Fruit fly (Drosophila melanogaster) whole organism, embryonic: ENCODE results near the gene Alp13.

Experiments
- Atf3 ChIP-seq: fragments of 200-800 bp; sonication (Bioruptor generic); optimal IDR thresholded peaks from 3 replicates; lab custom pipeline; 2016; ENCODE audit warnings: missing biosample characterization, missing genetic modification characterization
- BtbVII ChIP-seq: fragments of 200-800 bp; sonication (Bioruptor generic); optimal IDR thresholded peaks from 3 replicates; lab custom pipeline; 2017; ENCODE audit warnings: missing biosample characterization, mild to moderate bottlenecking, missing genetic modification characterization
- CG11504 ChIP-seq: fragments of 200-800 bp; sonication (Bioruptor generic); optimal IDR thresholded peaks from 3 replicates; lab custom pipeline; 2019; ENCODE audit warnings: missing biosample characterization, mild to moderate bottlenecking, missing genetic modification characterization, moderate library complexity
- CG14667 ChIP-seq: fragments of 200-800 bp; sonication (Bioruptor generic); IDR thresholded peaks from 2 replicates; pipeline ENCODE4 v1.3.6; 2022; ENCODE audit warnings: missing biosample characterization, missing genetic modification characterization
- CG15011 ChIP-seq: fragments of 200-800 bp; sonication (Bioruptor generic); optimal IDR thresholded peaks from 3 replicates; lab custom pipeline; 2018; ENCODE audit warnings: missing biosample characterization, mild to moderate bottlenecking, missing genetic modification characterization
- CG15269 ChIP-seq: fragments of 200-800 bp; sonication (Bioruptor generic); optimal IDR thresholded peaks from 2 replicates; lab custom pipeline; 2018; ENCODE audit warnings: missing biosample characterization, mild to moderate bottlenecking, missing genetic modification characterization, moderate library complexity
- CG1647 ChIP-seq: fragments of 200-800 bp; sonication (Bioruptor generic); optimal IDR thresholded peaks from 3 replicates; lab custom pipeline; 2016; ENCODE audit warnings: missing biosample characterization, missing genetic modification characterization
- CG17361 ChIP-seq: fragments of 200-800 bp; sonication (Bioruptor generic); IDR thresholded peaks from 3 replicates; pipeline ENCODE4 v1.3.6; 2022; ENCODE audit warnings: missing biosample characterization, missing genetic modification characterization
- CG18262 ChIP-seq: fragments of 200-800 bp; optimal IDR thresholded peaks from 3 replicates; lab custom pipeline; 2019; ENCODE audit warnings: missing biosample characterization, mild to moderate bottlenecking, missing genetic modification characterization, moderate library complexity
- CG18764 ChIP-seq: fragments of 200-800 bp; sonication (Bioruptor generic); optimal IDR thresholded peaks from 3 replicates; lab custom pipeline; 2016; ENCODE audit warnings: missing biosample characterization, missing genetic modification characterization
- CG2678 ChIP-seq: fragments of 200-800 bp; sonication (Bioruptor generic); optimal IDR thresholded peaks from 3 replicates; lab custom pipeline; 2019; ENCODE audit warnings: missing biosample characterization, mild to moderate bottlenecking, missing genetic modification characterization, moderate library complexity
- CG30020 ChIP-seq: fragments of 200-800 bp; optimal IDR thresholded peaks from 2 replicates; lab custom pipeline; 2019; ENCODE audit warnings: missing biosample characterization, mild to moderate bottlenecking, missing genetic modification characterization, moderate library complexity
- CG5953 ChIP-seq: fragments of 200-800 bp; sonication (Bioruptor generic); IDR thresholded peaks from 2 replicates; pipeline ENCODE4 v1.3.6; 2022; ENCODE audit warnings: missing biosample characterization, missing genetic modification characterization
- CG7556 ChIP-seq: fragments of 200-800 bp; sonication (Bioruptor generic); optimal IDR thresholded peaks from 2 replicates; lab custom pipeline; 2017; ENCODE audit warnings: missing biosample characterization, mild to moderate bottlenecking, missing genetic modification characterization
- CG7745 ChIP-seq: fragments of 200-800 bp; sonication (Bioruptor generic); optimal IDR thresholded peaks from 2 replicates; lab custom pipeline; 2018; ENCODE audit warnings: missing biosample characterization, mild to moderate bottlenecking, missing genetic modification characterization, moderate library complexity
- CG8089 ChIP-seq: fragments of 200-800 bp; sonication (Bioruptor generic); optimal IDR thresholded peaks from 3 replicates; lab custom pipeline; 2016; ENCODE audit warnings: missing biosample characterization, missing genetic modification characterization
- CG8281 ChIP-seq: fragments of 200-800 bp; sonication (Bioruptor generic); optimal IDR thresholded peaks from 2 replicates; lab custom pipeline; 2018; ENCODE audit warnings: missing biosample characterization, mild to moderate bottlenecking, missing genetic modification characterization, moderate library complexity
- CG8765 ChIP-seq: fragments of 200-800 bp; sonication (Bioruptor generic); IDR thresholded peaks from 2 replicates; pipeline ENCODE4 v1.3.6; 2022; ENCODE audit warnings: missing biosample characterization, missing genetic modification characterization
- CG9437 ChIP-seq: fragments of 200-800 bp; sonication (Bioruptor generic); optimal IDR thresholded peaks from 2 replicates; lab custom pipeline; 2018; ENCODE audit warnings: missing biosample characterization, mild to moderate bottlenecking, missing genetic modification characterization
- Deaf1 ChIP-seq: fragments of 200-800 bp; optimal IDR thresholded peaks from 3 replicates; lab custom pipeline; 2019; ENCODE audit warnings: missing biosample characterization, mild to moderate bottlenecking, missing genetic modification characterization, moderate library complexity
- Lpt ChIP-seq: fragments of >200 bp; optimal IDR thresholded peaks from 2 replicates; lab custom pipeline; 2018; ENCODE audit warnings: missing biosample characterization, missing genetic modification characterization
- Mes4 ChIP-seq: fragments of 200-800 bp; sonication (Bioruptor generic); optimal IDR thresholded peaks from 2 replicates; lab custom pipeline; 2016; ENCODE audit warnings: missing biosample characterization, missing genetic modification characterization
- Pdp1 ChIP-seq, 2 experiments: fragments of 200-800 bp; sonication (Bioruptor generic); optimal IDR thresholded peaks; 3 replicates each; lab custom pipeline; 2016; ENCODE audit warnings: missing biosample characterization in 2 of 2, missing genetic modification characterization in 2 of 2, mild to moderate bottlenecking in 1 of 2, moderate library complexity in 1 of 2
- Sox100B ChIP-seq: fragments of 200-800 bp; sonication (Bioruptor generic); optimal IDR thresholded peaks from 3 replicates; lab custom pipeline; 2018; ENCODE audit warnings: missing biosample characterization, mild to moderate bottlenecking, missing genetic modification characterization
- Sox102F ChIP-seq: fragments of 200-800 bp; sonication (Bioruptor generic); optimal IDR thresholded peaks from 2 replicates; lab custom pipeline; 2018; ENCODE audit warnings: missing biosample characterization, mild to moderate bottlenecking, missing genetic modification characterization, moderate library complexity
- TFAM ChIP-seq: fragments of 200-800 bp; sonication (Bioruptor generic); optimal IDR thresholded peaks from 2 replicates; lab custom pipeline; 2017; ENCODE audit warnings: missing biosample characterization, missing genetic modification characterization, inconsistent platforms
- Vsx1 ChIP-seq: fragments of 200-800 bp; sonication (Bioruptor generic); optimal IDR thresholded peaks from 2 replicates; lab custom pipeline; 2017; ENCODE audit warnings: missing biosample characterization, mild to moderate bottlenecking, missing genetic modification characterization, missing genetic modification reagents
- Xbp1 ChIP-seq: fragments of 200-800 bp; sonication (Bioruptor generic); optimal IDR thresholded peaks from 3 replicates; lab custom pipeline; 2016; ENCODE audit warnings: missing biosample characterization, mild to moderate bottlenecking, missing genetic modification characterization
- az2 ChIP-seq: fragments of 200-800 bp; sonication (Bioruptor generic); optimal IDR thresholded peaks from 3 replicates; lab custom pipeline; 2016; ENCODE audit warnings: missing biosample characterization, missing genetic modification characterization
- cato ChIP-seq: fragments of 200-800 bp; sonication (Bioruptor generic); optimal IDR thresholded peaks from 2 replicates; lab custom pipeline; 2016; ENCODE audit warnings: missing biosample characterization, missing genetic modification characterization, borderline replicate concordance
- chif ChIP-seq, 2 experiments: fragments of 200-800 bp; sonication (Bioruptor generic); optimal IDR thresholded peaks; 3 replicates each; lab custom pipeline; 2016; ENCODE audit warnings: missing biosample characterization in 2 of 2, missing genetic modification characterization in 2 of 2
- ci ChIP-seq: fragments of 200-800 bp; sonication (Bioruptor generic); IDR thresholded peaks from 3 replicates; pipeline ENCODE4 v1.3.6; 2022; ENCODE audit warnings: missing biosample characterization, missing genetic modification characterization
- dmrt99B ChIP-seq: fragments of 200-800 bp; sonication (Bioruptor generic); optimal IDR thresholded peaks from 2 replicates; lab custom pipeline; 2018; ENCODE audit warnings: missing biosample characterization, mild to moderate bottlenecking, missing genetic modification characterization, moderate library complexity
- eve ChIP-seq, 2 experiments: fragments of >200 bp; optimal IDR thresholded peaks; 2 replicates each; lab custom pipeline; 2017; ENCODE audit warnings: missing biosample characterization in 2 of 2, missing genetic modification characterization in 2 of 2
- gem ChIP-seq: fragments of 200-800 bp; sonication (Bioruptor generic); optimal IDR thresholded peaks from 2 replicates; lab custom pipeline; 2019; ENCODE audit warnings: missing biosample characterization, mild to moderate bottlenecking, missing genetic modification characterization, moderate library complexity
- gsb ChIP-seq: fragments of 200-800 bp; sonication (Bioruptor generic); IDR thresholded peaks from 2 replicates; pipeline ENCODE4 v1.3.6; 2022; ENCODE audit warnings: missing biosample characterization, missing genetic modification characterization
- jumu ChIP-seq: fragments of 200-800 bp; sonication (Bioruptor generic); optimal IDR thresholded peaks from 3 replicates; lab custom pipeline; 2016; ENCODE audit warnings: missing biosample characterization, missing genetic modification characterization
- lov ChIP-seq, 2 experiments: fragments of 200-800 bp in 1 of 2; fragments of >200 bp in 1 of 2; sonication (Bioruptor generic) in 1 of 2; IDR thresholded peaks in 1 of 2; optimal IDR thresholded peaks in 1 of 2; 2 replicates in 1 of 2; 3 replicates in 1 of 2; pipeline versions ENCODE4 v1.3.6 to Lab custom; 2017 to 2022; ENCODE audit warnings: missing biosample characterization in 1 of 2, missing genetic modification characterization in 1 of 2
- mld ChIP-seq: fragments of 200-800 bp; sonication (Bioruptor generic); IDR thresholded peaks from 3 replicates; pipeline ENCODE4 v1.3.6; 2022; ENCODE audit warnings: missing biosample characterization, missing genetic modification characterization; ENCODE audit not compliant: partially characterized antibody
- nmo ChIP-seq: fragments of 200-800 bp; sonication (Bioruptor generic); optimal IDR thresholded peaks from 2 replicates; lab custom pipeline; 2018; ENCODE audit warnings: missing biosample characterization, mild to moderate bottlenecking, missing genetic modification characterization, moderate library complexity
- phol ChIP-seq: fragments of 200-800 bp; sonication (Bioruptor generic); optimal IDR thresholded peaks from 3 replicates; lab custom pipeline; 2018; ENCODE audit warnings: missing biosample characterization, mild to moderate bottlenecking, missing genetic modification characterization, moderate library complexity
- row ChIP-seq: fragments of 200-800 bp; sonication (Bioruptor generic); IDR thresholded peaks from 3 replicates; pipeline ENCODE4 v1.3.6; 2022; ENCODE audit warnings: missing biosample characterization, missing genetic modification characterization
- sd ChIP-seq: fragments of 200-800 bp; sonication (Bioruptor generic); optimal IDR thresholded peaks from 3 replicates; lab custom pipeline; 2018; ENCODE audit warnings: missing biosample characterization, mild to moderate bottlenecking, missing genetic modification characterization, moderate library complexity
- sens ChIP-seq: fragments of 200-800 bp; sonication (Bioruptor generic); peaks from one replicate; lab custom pipeline; 2016; ENCODE audit warnings: missing biosample characterization, missing genetic modification characterization
- sr ChIP-seq: fragments of 200-800 bp; sonication (Bioruptor generic); IDR thresholded peaks from 3 replicates; pipeline ENCODE4 v1.3.6; 2022; ENCODE audit warnings: missing biosample characterization, missing genetic modification characterization
- unc-4 ChIP-seq: fragments of 200-800 bp; sonication (Bioruptor generic); IDR thresholded peaks from 2 replicates; pipeline ENCODE4 v1.3.6; 2022; ENCODE audit warnings: missing biosample characterization, missing genetic modification characterization; ENCODE audit not compliant: partially characterized antibody
- vnd ChIP-seq: fragments of 200-800 bp; sonication (Bioruptor generic); IDR thresholded peaks from 3 replicates; pipeline ENCODE4 v1.3.6; 2022; ENCODE audit warnings: missing biosample characterization, missing genetic modification characterization; ENCODE audit not compliant: partially characterized antibody

Alp13 gene

dm6 chr3R:10086683-10087082, 11.5 kb upstream of the Alp13 start:
- peak; percentile 11 for TF ChIP-seq Sox100B (GFP tag; lab: Kevin White, UChicago)
- peak; percentile 27; the same call in 1 of the 2 replicates for TF ChIP-seq CG5953
- TF ChIP-seq CG9437, result peak; percentile 28
- no peak for TF ChIP-seq chif (GFP tag; optimal IDR thresholded peaks at IDR 0.05; lab: Kevin White, UChicago)
- TF ChIP-seq dmrt99B (tag; lab: Kevin White, UChicago), result peak; percentile 35
- TF ChIP-seq CG17361 (GFP tag; lab: Robert Waterston, UW), result peak; percentile 49; the same call in 2 of the 3 replicates
- TF ChIP-seq CG18262 (tag; lab: Kevin White, UChicago), result peak; percentile 12
- peak in 1 of 2 experiments; percentile 28 for TF ChIP-seq eve (GFP tag; optimal IDR thresholded peaks at IDR 0.05; lab: Kevin White, UChicago)
- peak; percentile 11 for TF ChIP-seq phol
- peak; percentile 73 for TF ChIP-seq sd (tag; lab: Kevin White, UChicago)
- no peak for TF ChIP-seq BtbVII (GFP tag; lab: Kevin White, UChicago)
- peak; percentile 31 for TF ChIP-seq gem (tag; lab: Kevin White, UChicago)
- TF ChIP-seq Sox102F (GFP tag; lab: Kevin White, UChicago), result peak; percentile 40
- no peak for TF ChIP-seq row (GFP tag; lab: Robert Waterston, UW)
- peak; percentile 22 for TF ChIP-seq CG11504
- TF ChIP-seq sens, result peak; percentile 73
- TF ChIP-seq TFAM (GFP tag; lab: Kevin White, UChicago), result no peak

dm6 chr3R:10086222-10086621, 11.0 kb upstream of the Alp13 start:
- TF ChIP-seq cato (GFP tag; lab: Kevin White, UChicago) (no peak), sr (GFP tag; lab: Robert Waterston, UW) (peak; percentile 76; the same call in 2 of the 3 replicates), CG9437 (peak; percentile 52), CG8089 (GFP tag; lab: Kevin White, UChicago) (no peak), gsb (no peak), Pdp1 (GFP tag; optimal IDR thresholded peaks at IDR 0.05; lab: Kevin White, UChicago) (peak in 1 of 2 experiments; percentile 49), ci (peak; percentile 50; the same call in 1 of the 3 replicates)
- TF ChIP-seq, all 482 proteins: peak for 4

DNA sequence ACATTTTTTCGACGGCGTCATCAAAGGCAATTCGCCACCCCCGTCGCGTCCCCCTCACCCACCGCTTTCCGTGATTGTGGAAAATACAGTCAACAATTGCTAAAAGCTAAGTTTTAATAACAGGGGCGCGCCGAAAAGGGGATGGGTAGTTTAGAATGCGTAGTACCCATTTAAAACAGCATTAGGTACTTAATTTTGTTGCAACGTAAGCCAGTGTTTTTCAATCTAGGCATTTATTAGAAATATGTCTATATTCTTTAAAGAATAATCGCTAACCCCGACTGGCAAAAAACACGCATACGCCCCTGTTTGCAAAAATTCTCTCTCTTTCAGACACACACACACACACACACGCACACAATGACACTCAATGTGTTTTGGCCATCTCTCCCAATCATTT, 9.7 kb upstream of the Alp13 start:
- no peak for TF ChIP-seq CG18764 (GFP tag; lab: Kevin White, UChicago)
- no peak for TF ChIP-seq az2 (GFP tag; lab: Kevin White, UChicago)
- no peak for TF ChIP-seq vnd (GFP tag; lab: Robert Waterston, UW)
- no peak for TF ChIP-seq CG8089 (GFP tag; lab: Kevin White, UChicago)
- TF ChIP-seq CG15011 (GFP tag; lab: Kevin White, UChicago), result peak; percentile 22
- no peak for TF ChIP-seq mld (GFP tag; lab: Robert Waterston, UW)
- TF ChIP-seq Atf3 (GFP tag; lab: Kevin White, UChicago), result no peak
- TF ChIP-seq Deaf1, result no peak
- no peak for TF ChIP-seq unc-4
- TF ChIP-seq CG1647 (GFP tag; lab: Kevin White, UChicago), result peak; percentile 57
- TF ChIP-seq jumu (GFP tag; lab: Kevin White, UChicago), result no peak
- TF ChIP-seq nmo (GFP tag; lab: Kevin White, UChicago), result no peak
- no peak for TF ChIP-seq Lpt
- TF ChIP-seq Xbp1 (GFP tag; lab: Kevin White, UChicago), result peak; percentile 29
- TF ChIP-seq lov (optimal IDR thresholded peaks at IDR 0.05; lab: Kevin White, UChicago), result no peak
- no peak for TF ChIP-seq lov (GFP tag; IDR thresholded peaks at IDR 0.05; lab: Robert Waterston, UW)
- TF ChIP-seq CG8281, result no peak
- no peak for TF ChIP-seq chif (GFP tag; optimal IDR thresholded peaks at IDR 0.05; lab: Kevin White, UChicago)
- TF ChIP-seq CG8765, result peak; percentile 68; the same call in 1 of the 2 replicates
- TF ChIP-seq CG14667 (GFP tag; lab: Robert Waterston, UW), result 0 out of 2 replicates have a peak, but pooled peaks have one; percentile 14
- peak; percentile 70 for TF ChIP-seq CG2678 (tag; lab: Kevin White, UChicago)
- no peak for TF ChIP-seq Mes4 (GFP tag; lab: Kevin White, UChicago)
- peak; percentile 13 for TF ChIP-seq CG7556
- no peak for TF ChIP-seq CG30020 (tag; lab: Kevin White, UChicago)
- TF ChIP-seq CG15269 (tag; lab: Kevin White, UChicago), result peak; percentile 35
- TF ChIP-seq CG7745 (tag; lab: Kevin White, UChicago), result no peak
- no peak for TF ChIP-seq Vsx1 (GFP tag; lab: Kevin White, UChicago)
